Worm (Caenorhabditis elegans) whole organism, young adult: Measurements from ENCODE around the gene R12A1.3.

Source experiments
- C06A6.2 ChIP-seq: fragments of 200-800 bp; sonication (Bioruptor generic); conservative IDR thresholded peaks from 2 replicates; pipeline ENCODE4 v1.3.6; 2022; ENCODE audit warnings: missing genetic modification characterization, missing compliant biosample characterization
- D2030.7 ChIP-seq: fragments of 200-800 bp; sonication (Bioruptor generic); IDR thresholded peaks from 2 replicates; pipeline ENCODE4 v1.3.6; 2022; ENCODE audit warnings: missing genetic modification reagents, missing genetic modification characterization, missing compliant biosample characterization
- F23B12.7 ChIP-seq: sonication (generic microtip); optimal IDR thresholded peaks from 2 replicates; lab custom pipeline; 2017; ENCODE audit warnings: missing genetic modification characterization, mild to moderate bottlenecking, missing compliant biosample characterization, antibody characterized with exemption, moderate library complexity; ENCODE audit not compliant: insufficient read depth
- F55B11.4 ChIP-seq: sonication (generic microtip); optimal IDR thresholded peaks from 2 replicates; lab custom pipeline; 2016; ENCODE audit warnings: missing compliant biosample characterization, missing genetic modification characterization, borderline replicate concordance; ENCODE audit not compliant: insufficient read depth
- T07F8.4 ChIP-seq: sonication (generic microtip); optimal IDR thresholded peaks from 2 replicates; lab custom pipeline; 2016; ENCODE audit warnings: mild to moderate bottlenecking, missing genetic modification characterization, moderate library complexity, missing compliant biosample characterization
- Y53F4B.3 ChIP-seq: fragments of 200-800 bp; sonication (Bioruptor generic); IDR thresholded peaks from 2 replicates; pipeline ENCODE4 v1.3.6; 2022; ENCODE audit warnings: missing genetic modification reagents, missing genetic modification characterization, missing compliant biosample characterization
- Y53G8AR.9 ChIP-seq: fragments of 200-800 bp; sonication (Bioruptor generic); conservative IDR thresholded peaks from 2 replicates; pipeline ENCODE4 v1.3.6; 2022; ENCODE audit warnings: missing genetic modification reagents, missing genetic modification characterization, missing compliant biosample characterization
- Y56A3A.18 ChIP-seq: fragments of 200-800 bp; sonication (Bioruptor generic); IDR thresholded peaks from 2 replicates; pipeline ENCODE4 v1.3.6; 2022; ENCODE audit warnings: missing genetic modification reagents, missing genetic modification characterization, missing compliant biosample characterization
- Y95B8A.8 ChIP-seq: fragments of 200-800 bp; sonication (Bioruptor generic); IDR thresholded peaks from 2 replicates; pipeline ENCODE4 v1.3.6; 2022; ENCODE audit warnings: missing genetic modification reagents, missing genetic modification characterization, missing compliant biosample characterization
- akir-1 ChIP-seq: fragments of 200-800 bp; sonication (Bioruptor generic); optimal IDR thresholded peaks from 2 replicates; lab custom pipeline; 2018; ENCODE audit warnings: mild to moderate bottlenecking, missing genetic modification characterization, moderate library complexity, missing compliant biosample characterization
- aptf-2 ChIP-seq: fragments of 200-800 bp; sonication (Bioruptor generic); conservative IDR thresholded peaks from 2 replicates; pipeline ENCODE4 v1.3.6; 2022; ENCODE audit warnings: missing genetic modification reagents, missing genetic modification characterization, missing compliant biosample characterization
- athp-1 ChIP-seq: sonication (generic microtip); optimal IDR thresholded peaks from 2 replicates; lab custom pipeline; 2017; ENCODE audit warnings: mild to moderate bottlenecking, missing genetic modification characterization, missing compliant biosample characterization
- attf-5 ChIP-seq: fragments of 200-800 bp; sonication (Bioruptor generic); optimal IDR thresholded peaks from 2 replicates; lab custom pipeline; 2018; ENCODE audit warnings: mild to moderate bottlenecking, missing genetic modification characterization, missing compliant biosample characterization
- bed-2 ChIP-seq: fragments of 200-800 bp; sonication (Bioruptor generic); IDR thresholded peaks from 2 replicates; pipeline ENCODE4 v1.3.6; 2022; ENCODE audit warnings: missing genetic modification reagents, missing genetic modification characterization, missing compliant biosample characterization
- dox-1 ChIP-seq: fragments of 200-800 bp; sonication (Bioruptor generic); IDR thresholded peaks from 2 replicates; pipeline ENCODE4 v1.3.6; 2022; ENCODE audit warnings: missing genetic modification reagents, missing genetic modification characterization, missing compliant biosample characterization
- dpff-1 ChIP-seq: sonication (generic microtip); optimal IDR thresholded peaks from 2 replicates; lab custom pipeline; 2017; ENCODE audit warnings: mild to moderate bottlenecking, missing genetic modification characterization, missing compliant biosample characterization
- dpl-1 ChIP-seq: fragments of 150-350 bp; optimal IDR thresholded peaks from 2 replicates; lab custom pipeline; 2014; ENCODE audit warnings: missing biosample characterization, missing genetic modification reagents, missing genetic modification characterization
- egl-18 ChIP-seq: fragments of 200-800 bp; sonication (Bioruptor generic); IDR thresholded peaks from 2 replicates; pipeline ENCODE4 v1.3.6; 2022; ENCODE audit warnings: missing genetic modification reagents, missing genetic modification characterization, missing compliant biosample characterization
- egl-44 ChIP-seq: fragments of 200-800 bp; sonication (Bioruptor generic); IDR thresholded peaks from 2 replicates; pipeline ENCODE4 v1.3.6; 2022; ENCODE audit warnings: missing genetic modification reagents, missing genetic modification characterization, missing compliant biosample characterization
- ets-4 ChIP-seq: fragments of 200-800 bp; sonication (Bioruptor generic); optimal IDR thresholded peaks from 2 replicates; lab custom pipeline; 2018; ENCODE audit warnings: mild to moderate bottlenecking, missing genetic modification characterization, missing compliant biosample characterization
- fkh-3 ChIP-seq: sonication (generic microtip); optimal IDR thresholded peaks from 2 replicates; lab custom pipeline; 2016; ENCODE audit warnings: mild to moderate bottlenecking, missing genetic modification characterization, missing compliant biosample characterization
- gei-17 ChIP-seq: fragments of 200-800 bp; sonication (Bioruptor generic); optimal IDR thresholded peaks from 2 replicates; lab custom pipeline; 2018; ENCODE audit warnings: mild to moderate bottlenecking, missing genetic modification characterization, missing compliant biosample characterization
- him-1 ChIP-seq: sonication (generic microtip); optimal IDR thresholded peaks from 2 replicates; lab custom pipeline; 2016; ENCODE audit warnings: missing genotype, missing genetic modification reagents, missing genetic modification characterization, missing compliant biosample characterization
- hlh-26 ChIP-seq: fragments of 200-800 bp; sonication (Bioruptor generic); conservative IDR thresholded peaks from 2 replicates; pipeline ENCODE4 v1.3.6; 2022; ENCODE audit warnings: missing genetic modification reagents, missing genetic modification characterization, missing compliant biosample characterization
- hmg-1.2 ChIP-seq: fragments of 200-800 bp; sonication (Bioruptor generic); IDR thresholded peaks from 2 replicates; pipeline ENCODE4 v1.3.6; 2022; ENCODE audit warnings: missing genetic modification reagents, missing genetic modification characterization, missing compliant biosample characterization
- hrde-1 ChIP-seq: sonication (generic microtip); optimal IDR thresholded peaks from 2 replicates; lab custom pipeline; 2016; ENCODE audit warnings: missing genetic modification characterization, mild to moderate bottlenecking, missing compliant biosample characterization, moderate library complexity, missing genotype, missing genetic modification reagents, borderline replicate concordance
- lag-1 ChIP-seq: fragments of 200-800 bp; sonication (Bioruptor generic); IDR thresholded peaks from 2 replicates; pipeline ENCODE4 v1.3.6; 2022; ENCODE audit warnings: missing genetic modification reagents, missing genetic modification characterization, missing compliant biosample characterization
- lsy-27 ChIP-seq: sonication (generic microtip); optimal IDR thresholded peaks from 2 replicates; lab custom pipeline; 2017; ENCODE audit warnings: missing genetic modification characterization, mild to moderate bottlenecking, missing compliant biosample characterization, antibody characterized with exemption, missing genotype, borderline replicate concordance; ENCODE audit not compliant: insufficient read depth
- mel-28 ChIP-seq: sonication (generic microtip); optimal IDR thresholded peaks from 2 replicates; lab custom pipeline; 2016; ENCODE audit warnings: borderline replicate concordance, mild to moderate bottlenecking, missing genetic modification characterization, missing compliant biosample characterization
- mes-4 ChIP-seq: sonication (generic microtip); optimal IDR thresholded peaks from 2 replicates; lab custom pipeline; 2016; ENCODE audit warnings: missing genotype, missing genetic modification characterization, missing compliant biosample characterization
- nfya-1 ChIP-seq: sonication (generic microtip); optimal IDR thresholded peaks from 2 replicates; lab custom pipeline; 2017; ENCODE audit warnings: antibody characterized with exemption, missing compliant biosample characterization, missing genetic modification characterization, borderline replicate concordance; ENCODE audit not compliant: insufficient read depth
- nhr-80 ChIP-seq: sonication (generic microtip); optimal IDR thresholded peaks from 2 replicates; lab custom pipeline; 2016; ENCODE audit warnings: missing genetic modification characterization, missing compliant biosample characterization
- rpc-1 ChIP-seq, 2 experiments: fragments of 150-350 bp in 1 of 2; sonication (generic microtip) in 1 of 2; optimal IDR thresholded peaks; 2 replicates each; lab custom pipeline; 2014 to 2018; ENCODE audit warnings: missing biosample characterization in 1 of 2, missing genetic modification characterization in 1 of 2, missing genetic modification reagents in 1 of 2, missing genotype in 1 of 2
- sdz-38 ChIP-seq: sonication (generic microtip); optimal IDR thresholded peaks from 2 replicates; lab custom pipeline; 2016; ENCODE audit warnings: missing genotype, missing genetic modification characterization, missing compliant biosample characterization
- snpc-1.3 ChIP-seq: sonication (generic microtip); optimal IDR thresholded peaks from 2 replicates; lab custom pipeline; 2017; ENCODE audit warnings: missing genetic modification characterization, mild to moderate bottlenecking, missing compliant biosample characterization, antibody characterized with exemption, moderate library complexity, missing genotype, missing genetic modification reagents; ENCODE audit not compliant: insufficient read depth
- snpc-3.4 ChIP-seq: sonication (generic microtip); optimal IDR thresholded peaks from 2 replicates; lab custom pipeline; 2017; ENCODE audit warnings: missing genetic modification characterization, mild to moderate bottlenecking, missing compliant biosample characterization, antibody characterized with exemption, moderate library complexity, missing genotype, missing genetic modification reagents
- sptf-2 ChIP-seq: fragments of 200-800 bp; sonication (Bioruptor generic); optimal IDR thresholded peaks from 2 replicates; lab custom pipeline; 2018; ENCODE audit warnings: mild to moderate bottlenecking, missing genetic modification characterization, missing compliant biosample characterization
- tbp1 ChIP-seq: fragments of 200-800 bp; sonication (Bioruptor generic); optimal IDR thresholded peaks from 2 replicates; lab custom pipeline; 2018; ENCODE audit warnings: mild to moderate bottlenecking, missing genetic modification characterization, missing compliant biosample characterization
- tbx-9 ChIP-seq: sonication (generic microtip); optimal IDR thresholded peaks from 2 replicates; lab custom pipeline; 2016; ENCODE audit warnings: borderline replicate concordance, missing genetic modification characterization, inconsistent platforms, missing compliant biosample characterization
- tlf-1 ChIP-seq: fragments of 200-800 bp; sonication (Bioruptor generic); optimal IDR thresholded peaks from 2 replicates; lab custom pipeline; 2018; ENCODE audit warnings: mild to moderate bottlenecking, missing genetic modification characterization, missing compliant biosample characterization
- xnd-1 ChIP-seq: sonication (generic microtip); optimal IDR thresholded peaks from 2 replicates; lab custom pipeline; 2016; ENCODE audit warnings: missing genotype, missing genetic modification reagents, missing genetic modification characterization, missing compliant biosample characterization
- zfh-2 ChIP-seq: fragments of 200-800 bp; sonication (Bioruptor generic); conservative IDR thresholded peaks from 2 replicates; pipeline ENCODE4 v1.3.6; 2022; ENCODE audit warnings: missing genetic modification reagents, missing genetic modification characterization, missing compliant biosample characterization
- ztf-28 ChIP-seq: fragments of 200-800 bp; sonication (Bioruptor generic); IDR thresholded peaks from 2 replicates; pipeline ENCODE4 v1.3.6; 2022; ENCODE audit warnings: missing genetic modification reagents, missing genetic modification characterization, missing compliant biosample characterization
- ztf-3 ChIP-seq: fragments of 200-800 bp; sonication (Bioruptor generic); optimal IDR thresholded peaks from 2 replicates; lab custom pipeline; 2018; ENCODE audit warnings: mild to moderate bottlenecking, missing genetic modification characterization, missing compliant biosample characterization
- ztf-6 ChIP-seq: fragments of 200-800 bp; sonication (Bioruptor generic); IDR thresholded peaks from 2 replicates; pipeline ENCODE4 v1.3.6; 2022; ENCODE audit warnings: missing genetic modification reagents, missing genetic modification characterization, missing compliant biosample characterization

Gene R12A1.3

ce11 chrV:1425595-1425994 lies at the start of gene R12A1.3:
Gene R12A1.3, minus strand, starts transcription at chrV:1425794.
- TF ChIP-seq zfh-2 (peak; percentile 55), egl-44 (no peak)

DNA sequence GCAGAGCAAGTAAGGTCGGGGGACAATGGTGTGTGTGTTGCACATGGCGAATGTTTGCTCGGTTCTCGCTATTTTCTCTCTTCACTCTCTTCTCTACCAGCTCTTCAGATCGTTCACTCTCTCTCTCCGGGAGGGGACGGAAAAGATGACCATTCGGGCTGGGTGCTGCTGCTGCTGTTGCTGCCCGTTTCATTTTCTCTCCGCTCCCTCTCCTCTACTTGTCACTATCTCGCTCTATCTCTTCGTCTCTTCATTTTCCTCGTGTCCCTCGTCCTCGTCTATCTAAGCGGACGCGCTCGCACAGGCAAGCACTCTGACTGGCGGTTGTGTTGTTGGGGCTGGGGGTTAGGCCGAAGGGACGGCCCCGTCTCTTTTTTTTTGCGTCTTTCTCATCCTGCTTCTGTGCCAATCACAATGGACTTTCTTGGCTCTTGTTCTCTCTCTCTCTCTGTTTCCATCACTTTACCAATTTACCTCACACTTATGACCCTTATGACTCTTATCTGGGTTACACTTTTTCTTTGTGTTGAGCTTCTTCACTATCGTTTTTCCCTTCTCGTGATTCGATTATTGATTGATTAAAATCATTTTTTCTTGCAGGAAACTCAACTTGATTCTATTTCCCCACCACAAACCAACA lies 49.0 kb upstream of the R12A1.3 start, which contains the start of the genes F53E2.2 and unc-60:
TSS of gene F53E2.2 (plus strand) at position 601 of the 640 bp plus-strand sequence.
TSS of gene unc-60 (plus strand) at position 601 of the 640 bp plus-strand sequence.
- no peak for TF ChIP-seq him-1 (tag; lab: Kevin White, UChicago)
- TF ChIP-seq sptf-2 (GFP tag; lab: Kevin White, UChicago), result no peak
- TF ChIP-seq Y53G8AR.9 (GFP tag; lab: Robert Waterston, UW), result 0 out of 2 replicates have a peak, but pooled peaks have one; percentile 41
- peak; percentile 67; the same call in 1 of the 2 replicates for TF ChIP-seq hmg-1.2
- TF ChIP-seq ztf-3 (GFP tag; lab: Kevin White, UChicago), result no peak
- TF ChIP-seq egl-18 (GFP tag; lab: Robert Waterston, UW), result no peak
- TF ChIP-seq C06A6.2, result peak; percentile 47; the same call in 1 of the 2 replicates
- no peak for TF ChIP-seq sdz-38 (tag; lab: Kevin White, UChicago)
- TF ChIP-seq Y56A3A.18 (GFP tag; lab: Robert Waterston, UW), result no peak
- no peak for TF ChIP-seq fkh-3 (tag; lab: Kevin White, UChicago)
- TF ChIP-seq ets-4 (GFP tag; lab: Kevin White, UChicago), result no peak
- TF ChIP-seq mes-4 (tag; lab: Kevin White, UChicago), result no peak
- no peak for TF ChIP-seq tlf-1
- no peak for TF ChIP-seq aptf-2 (GFP tag; lab: Robert Waterston, UW)
- no peak for TF ChIP-seq F55B11.4 (tag; lab: Kevin White, UChicago)
- no peak for TF ChIP-seq ztf-28 (GFP tag; lab: Robert Waterston, UW)
- peak; percentile 77 for TF ChIP-seq attf-5 (GFP tag; lab: Kevin White, UChicago)
- TF ChIP-seq Y53F4B.3, result no peak
- no peak for TF ChIP-seq bed-2 (GFP tag; lab: Robert Waterston, UW)
- TF ChIP-seq lsy-27 (tag; lab: Kevin White, UChicago), result no peak
- TF ChIP-seq mel-28 (tag; lab: Kevin White, UChicago), result no peak
- TF ChIP-seq akir-1, result no peak
- TF ChIP-seq tbx-9, result no peak
- no peak for TF ChIP-seq gei-17 (GFP tag; lab: Kevin White, UChicago)
- no peak for TF ChIP-seq ztf-6
- TF ChIP-seq dpl-1 (GFP tag; lab: Kevin White, UChicago), result no peak
- no peak for TF ChIP-seq tbp1 (GFP tag; lab: Kevin White, UChicago)
- no peak for TF ChIP-seq nfya-1 (tag; lab: Kevin White, UChicago)
- no peak for TF ChIP-seq snpc-1.3
- TF ChIP-seq hrde-1, result no peak
- TF ChIP-seq nhr-80 (tag; lab: Kevin White, UChicago), result peak; percentile 86
- TF ChIP-seq F23B12.7 (tag; lab: Kevin White, UChicago), result no peak
- no peak for TF ChIP-seq hlh-26 (GFP tag; lab: Robert Waterston, UW)
- TF ChIP-seq xnd-1 (tag; lab: Kevin White, UChicago), result no peak
- no peak for TF ChIP-seq dpff-1 (tag; lab: Kevin White, UChicago)
- TF ChIP-seq D2030.7 (GFP tag; lab: Robert Waterston, UW), result no peak
- no peak for TF ChIP-seq lag-1
- no peak for TF ChIP-seq T07F8.4 (tag; lab: Kevin White, UChicago)
- no peak for TF ChIP-seq Y95B8A.8 (GFP tag; lab: Robert Waterston, UW)
- no peak for TF ChIP-seq snpc-3.4 (tag; lab: Kevin White, UChicago)
- peak; percentile 72 for TF ChIP-seq dox-1 (GFP tag; lab: Robert Waterston, UW)
- no peak for TF ChIP-seq rpc-1 (optimal IDR thresholded peaks at IDR 0.05; lab: Kevin White, UChicago)
- TF ChIP-seq rpc-1 (tag; optimal IDR thresholded peaks at IDR 0.05; lab: Kevin White, UChicago), result no peak
- no peak for TF ChIP-seq athp-1 (tag; lab: Kevin White, UChicago)
